Fruit fly (Drosophila melanogaster) whole organism: ENCODE measurements around the gene moody.

Experiments used
- CG8478 ChIP-seq: fragments of >200 bp; optimal IDR thresholded peaks from 2 replicates; lab custom pipeline; 2018; ENCODE audit warnings: inconsistent platforms
- Dll ChIP-seq: fragments of >200 bp; optimal IDR thresholded peaks from 2 replicates; lab custom pipeline; 2017
- EcR ChIP-seq, 2 experiments: fragments of >200 bp; optimal IDR thresholded peaks; 2 replicates each; lab custom pipeline; 2017; ENCODE audit warnings: missing biosample characterization in 2 of 2, missing genetic modification characterization in 2 of 2, missing genetic modification reagents in 2 of 2
- pan ChIP-seq: fragments of >200 bp; optimal IDR thresholded peaks from 2 replicates; lab custom pipeline; 2017
- psq ChIP-seq: fragments of >200 bp; optimal IDR thresholded peaks from 2 replicates; lab custom pipeline; 2017
- usp ChIP-seq: fragments of >200 bp; optimal IDR thresholded peaks from 2 replicates; lab custom pipeline; 2017; ENCODE audit warnings: missing biosample characterization, missing genetic modification characterization, mixed read lengths

The moody gene

DNA sequence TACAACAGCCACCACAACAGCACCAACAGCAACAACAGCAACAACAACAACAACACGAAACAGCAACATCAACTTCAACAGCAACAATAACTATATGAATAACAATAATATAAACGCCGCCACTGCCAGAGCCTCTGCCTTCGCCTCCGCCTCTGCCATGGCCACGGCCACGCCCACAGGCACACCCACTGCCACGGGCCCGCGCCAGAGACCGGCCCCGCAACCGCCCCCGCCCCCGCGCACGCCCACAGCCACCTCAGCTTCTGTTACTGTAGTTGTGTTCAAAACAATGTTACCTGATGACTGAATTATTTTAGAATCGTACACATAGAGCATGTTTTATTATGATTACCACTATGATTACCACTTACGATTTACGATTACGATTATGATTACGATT is 45.8 kb downstream of the moody start:
- TF ChIP-seq EcR (GFP tag; optimal IDR thresholded peaks at IDR 0.05; lab: Kevin White, UChicago) (no peak), pan (lab: Kevin White, UChicago) (no peak), usp (GFP tag; lab: Kevin White, UChicago) (no peak), psq (lab: Kevin White, UChicago) (no peak), Dll (no peak), CG8478 (lab: Kevin White, UChicago) (no peak)

DNA sequence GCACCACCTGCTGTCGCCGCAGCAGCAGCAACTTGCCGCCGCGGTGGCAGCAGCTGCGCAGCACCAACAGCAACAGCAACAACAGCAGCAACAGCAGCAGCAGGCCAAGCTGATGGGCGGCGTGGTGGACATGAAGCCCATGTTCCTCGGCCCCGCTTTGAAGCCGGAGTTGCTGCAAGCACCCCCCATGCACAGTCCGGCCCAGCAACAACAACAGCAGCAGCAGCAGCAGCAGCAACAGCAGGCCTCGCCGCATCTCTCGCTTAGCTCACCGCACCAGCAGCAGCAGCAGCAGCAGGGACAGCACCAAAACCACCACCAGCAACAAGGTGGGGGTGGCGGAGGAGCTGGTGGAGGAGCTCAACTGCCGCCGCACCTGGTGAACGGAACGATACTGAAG is 48.9 kb downstream of the moody start:
- no peak for TF ChIP-seq Dll
- TF ChIP-seq CG8478 (lab: Kevin White, UChicago) = no peak
- no peak for TF ChIP-seq pan (lab: Kevin White, UChicago)
- no peak for TF ChIP-seq psq (lab: Kevin White, UChicago)
- no peak for TF ChIP-seq EcR (GFP tag; optimal IDR thresholded peaks at IDR 0.05; lab: Kevin White, UChicago)
- TF ChIP-seq usp (GFP tag; lab: Kevin White, UChicago) = no peak

DNA sequence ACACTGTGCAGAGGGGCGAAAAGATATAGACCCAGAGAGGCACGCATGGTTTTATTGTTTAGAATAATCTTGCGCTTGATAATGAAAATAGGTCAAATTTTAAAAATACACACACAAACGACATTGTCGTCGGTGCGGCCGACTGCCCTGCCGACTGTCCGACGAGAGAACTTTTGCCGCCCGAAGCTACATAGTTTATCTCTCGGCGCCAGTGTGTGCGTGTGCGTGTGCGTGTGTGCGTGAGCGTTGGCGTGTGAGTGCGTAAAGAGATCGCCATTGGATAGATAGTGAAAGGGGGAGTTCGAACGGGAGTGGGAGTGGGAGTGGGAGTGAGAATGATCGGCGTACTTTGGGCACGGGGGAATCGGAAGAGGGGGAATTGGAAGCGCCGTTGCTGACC is 54.3 kb downstream of the moody start:
- no peak for TF ChIP-seq EcR (GFP tag; optimal IDR thresholded peaks at IDR 0.05; lab: Kevin White, UChicago)
- no peak for TF ChIP-seq Dll
- no peak for TF ChIP-seq CG8478 (lab: Kevin White, UChicago)
- no peak for TF ChIP-seq psq (lab: Kevin White, UChicago)
- TF ChIP-seq usp (GFP tag; lab: Kevin White, UChicago) = no peak
- TF ChIP-seq pan (lab: Kevin White, UChicago) = no peak
